Worm (Caenorhabditis elegans): ENCODE results near the gene ZK563.2.

- TF ChIP-seq mdl-1 (tag; optimal IDR thresholded peaks at IDR 0.05) (no peak), zag-1 (tag; optimal IDR thresholded peaks at IDR 0.05) (no peak), lsy-2 (tag; optimal IDR thresholded peaks at IDR 0.05) (no peak), blmp-1 (tag; optimal IDR thresholded peaks at IDR 0.05; ENCODE audit: insufficient read depth) (no peak), fos-1 (tag; optimal IDR thresholded peaks at IDR 0.05) (no peak), ztf-1 (GFP tag; conservative IDR thresholded peaks at IDR 0.05) (no peak), ama-1 (optimal IDR thresholded peaks at IDR 0.05) (no peak), ztf-11 (tag; optimal IDR thresholded peaks at IDR 0.05) (no peak), nhr-11 (tag; optimal IDR thresholded peaks at IDR 0.05) (no peak), egl-27 (tag; optimal IDR thresholded peaks at IDR 0.05) (no peak)
Measured at ce11 chrX:3393562-3393961, 24.8 kb downstream of the ZK563.2 start, which contains the start of gene slcf-2.

All from whole organism, L2 larva.